Worm (Caenorhabditis elegans): ENCODE data around the gene tasp-1.

tasp-1 gene

ce11 chrIII:10720170-10720569 lies 38.9 kb upstream of the tasp-1 start (continued):
- peak; percentile 81 for TF ChIP-seq nhr-90 (tag; optimal IDR thresholded peaks at IDR 0.05; ENCODE audit: poor library complexity)
- no peak for TF ChIP-seq vab-15 (tag; optimal IDR thresholded peaks at IDR 0.05)
- TF ChIP-seq C34B4.2 (tag; optimal IDR thresholded peaks at IDR 0.05), result peak; percentile 92
- peak; percentile 76 for TF ChIP-seq grh-1 (GFP tag; IDR thresholded peaks at IDR 0.05)
- TF ChIP-seq sox-4 (tag; optimal IDR thresholded peaks at IDR 0.05), result no peak
- no peak for TF ChIP-seq ceh-90 (tag; optimal IDR thresholded peaks at IDR 0.05)
- TF ChIP-seq zip-4 (GFP tag; optimal IDR thresholded peaks at IDR 0.05), result peak; percentile 46
- TF ChIP-seq egl-27 (tag; optimal IDR thresholded peaks at IDR 0.05), result peak in 1 of 2 experiments; percentile 28
- peak; percentile 96 for TF ChIP-seq nhr-85 (tag)
- peak; percentile 76 to 78 for TF ChIP-seq lin-35 (GFP tag; optimal IDR thresholded peaks at IDR 0.05)

ce11 chrIII:10721056-10721455 lies 38.1 kb upstream of the tasp-1 start:
- peak; percentile 33 to 37 for TF ChIP-seq efl-1 (optimal IDR thresholded peaks at IDR 0.05)
- TF ChIP-seq efl-1 (GFP tag; optimal IDR thresholded peaks at IDR 0.05 in 1 of 2), result peak; percentile 72 to 88
- TF ChIP-seq egl-27 (tag; optimal IDR thresholded peaks at IDR 0.05), result no peak
- peak in 2 of 3 experiments; percentile 36 to 66 for TF ChIP-seq dpl-1 (GFP tag; optimal IDR thresholded peaks at IDR 0.05)
- peak; percentile 3 to 27 for TF ChIP-seq lin-35 (GFP tag; optimal IDR thresholded peaks at IDR 0.05)

DNA sequence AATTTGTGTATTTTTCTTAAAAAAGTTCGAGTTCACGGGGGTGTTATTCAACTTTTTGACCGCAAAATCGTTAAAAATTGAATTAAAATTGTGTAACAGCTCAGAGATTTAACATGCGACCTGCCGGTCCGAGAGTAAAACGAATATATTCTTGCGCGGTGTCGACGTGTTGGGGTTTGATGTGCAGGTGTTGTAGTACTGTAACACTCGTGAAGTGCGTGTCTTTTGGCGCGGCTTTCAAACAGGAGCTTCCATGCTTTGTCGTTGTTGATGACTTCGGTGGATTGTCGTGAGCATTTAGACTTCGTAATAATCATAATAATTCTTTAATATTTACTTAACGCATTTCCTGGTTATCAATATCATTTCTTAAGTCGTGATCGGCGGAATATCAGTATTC lies 28.6 kb upstream of the tasp-1 start, which contains the start of gene tat-3:
tat-3 (minus strand) TSS at position 196 of the 400 bp plus-strand sequence.
- TF ChIP-seq nhr-84 (tag; optimal IDR thresholded peaks at IDR 0.05) (no peak), aha-1 (tag; optimal IDR thresholded peaks at IDR 0.05) (no peak), alr-1 (tag; optimal IDR thresholded peaks at IDR 0.05; ENCODE audit: borderline replicate concordance) (no peak), lin-13 (GFP tag; optimal IDR thresholded peaks at IDR 0.05) (no peak), elt-2 (tag; optimal IDR thresholded peaks at IDR 0.05) (no peak), ama-1 (optimal IDR thresholded peaks at IDR 0.05) (no peak), jun-1 (tag; optimal IDR thresholded peaks at IDR 0.05) (no peak), lin-39 (tag; optimal IDR thresholded peaks at IDR 0.05) (no peak)

ce11 chrIII:10733300-10733699 lies 25.8 kb upstream of the tasp-1 start:
- TF ChIP-seq nhr-12 (tag; optimal IDR thresholded peaks at IDR 0.05), result no peak
- TF ChIP-seq ceh-63 (GFP tag; optimal IDR thresholded peaks at IDR 0.05), result no peak
- TF ChIP-seq lir-3 (tag; optimal IDR thresholded peaks at IDR 0.05; ENCODE audit: poor library complexity), result no peak
- no peak for TF ChIP-seq ets-5 (GFP tag; IDR thresholded peaks at IDR 0.05)
- peak; percentile 1 for TF ChIP-seq snpc-4 (tag; optimal IDR thresholded peaks at IDR 0.05)

- TF ChIP-seq irx-1 (tag; optimal IDR thresholded peaks at IDR 0.05), result no peak
- TF ChIP-seq skn-1 (tag; optimal IDR thresholded peaks at IDR 0.05), result peak; percentile 13
- peak; percentile 39 for TF ChIP-seq lin-14 (GFP tag; optimal IDR thresholded peaks at IDR 0.05)
- peak; percentile 2 for TF ChIP-seq tbx-2 (tag; optimal IDR thresholded peaks at IDR 0.05)
- peak; percentile 28 for TF ChIP-seq nhr-77 (tag; optimal IDR thresholded peaks at IDR 0.05)
- TF ChIP-seq efl-1 (optimal IDR thresholded peaks at IDR 0.05), result no peak
- peak in 1 of 2 experiments; percentile 47 for TF ChIP-seq efl-1 (GFP tag; optimal IDR thresholded peaks at IDR 0.05 in 1 of 2)
These were observed 24.4 kb upstream of the tasp-1 start for ce11 chrIII:10734511-10735233.

ce11 chrIII:10736322-10736985 lies 22.7 kb upstream of the tasp-1 start:
- TF ChIP-seq efl-1 (optimal IDR thresholded peaks at IDR 0.05) (peak; percentile 11 to 35), efl-1 (GFP tag; optimal IDR thresholded peaks at IDR 0.05 in 1 of 2) (peak in 1 of 2 experiments; percentile 33), irx-1 (tag; optimal IDR thresholded peaks at IDR 0.05) (no peak), unc-130 (tag; optimal IDR thresholded peaks at IDR 0.05) (no peak), dpl-1 (GFP tag; optimal IDR thresholded peaks at IDR 0.05) (no peak), nhr-76 (tag; optimal IDR thresholded peaks at IDR 0.05) (no peak), lir-3 (tag; optimal IDR thresholded peaks at IDR 0.05; ENCODE audit: poor library complexity) (no peak), isw-1 (GFP tag; IDR thresholded peaks at IDR 0.05) (no peak), nhr-19 (GFP tag; conservative IDR thresholded peaks at IDR 0.05) (no peak), C16A3.4 (tag; optimal IDR thresholded peaks at IDR 0.05) (no peak), lin-35 (GFP tag; optimal IDR thresholded peaks at IDR 0.05) (peak in 1 of 2 experiments; percentile 26), F16B12.6 (tag; optimal IDR thresholded peaks at IDR 0.05) (no peak), ztf-4 (tag; optimal IDR thresholded peaks at IDR 0.05) (no peak), sox-4 (tag; optimal IDR thresholded peaks at IDR 0.05) (no peak), snu-23 (GFP tag; optimal IDR thresholded peaks at IDR 0.05) (no peak), lin-14 (GFP tag; optimal IDR thresholded peaks at IDR 0.05) (peak; percentile 47), elt-3 (tag; optimal IDR thresholded peaks at IDR 0.05) (peak in 1 of 6 experiments; percentile 4), blmp-1 (tag; optimal IDR thresholded peaks at IDR 0.05) (peak; percentile 76), ceh-90 (tag; optimal IDR thresholded peaks at IDR 0.05) (no peak)
